Worm (Caenorhabditis elegans): Measurements from ENCODE around the gene F39F10.5.

F39F10.5 gene

ce11 chrX:16930333-16930621 is 16.7 kb upstream of the F39F10.5 start:
- TF ChIP-seq ceh-83 (GFP tag; optimal IDR thresholded peaks at IDR 0.05) (no peak), sptf-1 (tag; optimal IDR thresholded peaks at IDR 0.05) (no peak), cnd-1 (tag; optimal IDR thresholded peaks at IDR 0.05) (no peak), unc-62 (GFP tag; optimal IDR thresholded peaks at IDR 0.05) (no peak), pha-4 (tag; optimal IDR thresholded peaks at IDR 0.05) (no peak), drap-1 (GFP tag; optimal IDR thresholded peaks at IDR 0.05) (no peak), lsy-2 (tag; optimal IDR thresholded peaks at IDR 0.05) (no peak), nhr-28 (tag; optimal IDR thresholded peaks at IDR 0.05) (no peak), nhr-76 (tag; optimal IDR thresholded peaks at IDR 0.05) (no peak), elt-1 (tag; optimal IDR thresholded peaks at IDR 0.05; ENCODE audit: borderline replicate concordance, insufficient read depth) (no peak), nhr-12 (tag; optimal IDR thresholded peaks at IDR 0.05) (no peak), lin-32 (GFP tag; optimal IDR thresholded peaks at IDR 0.05) (no peak), M03D4.4 (tag; optimal IDR thresholded peaks at IDR 0.05) (no peak), elt-3 (tag; optimal IDR thresholded peaks at IDR 0.05) (no peak), unc-39 (tag; optimal IDR thresholded peaks at IDR 0.05) (no peak), nhr-237 (tag; optimal IDR thresholded peaks at IDR 0.05) (no peak), mep-1 (tag; optimal IDR thresholded peaks at IDR 0.05) (no peak), ztf-11 (tag; optimal IDR thresholded peaks at IDR 0.05) (no peak), sem-2 (GFP tag; optimal IDR thresholded peaks at IDR 0.05) (no peak), snpc-4 (tag; optimal IDR thresholded peaks at IDR 0.05) (no peak)

- TF ChIP-seq sptf-1 (tag; optimal IDR thresholded peaks at IDR 0.05) (peak; percentile 88), nhr-12 (tag; optimal IDR thresholded peaks at IDR 0.05) (no peak), elt-1 (tag; optimal IDR thresholded peaks at IDR 0.05; ENCODE audit: borderline replicate concordance, insufficient read depth) (no peak), nhr-2 (tag; optimal IDR thresholded peaks at IDR 0.05) (no peak), nhr-237 (tag; optimal IDR thresholded peaks at IDR 0.05) (peak; percentile 97), unc-39 (tag; optimal IDR thresholded peaks at IDR 0.05) (peak; percentile 21), ham-2 (GFP tag; optimal IDR thresholded peaks at IDR 0.05) (peak; percentile 100), bed-3 (GFP tag; optimal IDR thresholded peaks at IDR 0.05) (peak; percentile 67), ceh-43 (GFP tag; optimal IDR thresholded peaks at IDR 0.05) (peak; percentile 42), nhr-28 (tag; optimal IDR thresholded peaks at IDR 0.05) (peak; percentile 45), ztf-11 (tag; optimal IDR thresholded peaks at IDR 0.05) (peak; percentile 84), nhr-76 (tag; optimal IDR thresholded peaks at IDR 0.05) (no peak), lin-32 (GFP tag; optimal IDR thresholded peaks at IDR 0.05) (peak; percentile 95), blmp-1 (tag; optimal IDR thresholded peaks at IDR 0.05) (no peak), cnd-1 (tag; optimal IDR thresholded peaks at IDR 0.05) (peak; percentile 80), mls-2 (tag; optimal IDR thresholded peaks at IDR 0.05) (peak; percentile 93), elt-3 (tag; optimal IDR thresholded peaks at IDR 0.05) (peak; percentile 81), lin-13 (tag; optimal IDR thresholded peaks at IDR 0.05) (peak; percentile 97), mep-1 (tag; optimal IDR thresholded peaks at IDR 0.05) (peak; percentile 95), M03D4.4 (tag; optimal IDR thresholded peaks at IDR 0.05) (peak; percentile 50), ceh-39 (tag; optimal IDR thresholded peaks at IDR 0.05) (peak; percentile 93), mab-5 (tag; optimal IDR thresholded peaks at IDR 0.05) (peak; percentile 88), snpc-4 (tag; optimal IDR thresholded peaks at IDR 0.05) (no peak), drap-1 (GFP tag; optimal IDR thresholded peaks at IDR 0.05) (peak; percentile 82), zip-8 (tag; optimal IDR thresholded peaks at IDR 0.05) (peak; percentile 13), lsy-2 (tag; optimal IDR thresholded peaks at IDR 0.05) (peak; percentile 88), ces-1 (GFP tag; optimal IDR thresholded peaks at IDR 0.05) (peak; percentile 96), sem-2 (GFP tag; optimal IDR thresholded peaks at IDR 0.05) (peak; percentile 75), hlh-1 (tag; optimal IDR thresholded peaks at IDR 0.05) (peak; percentile 99), unc-62 (GFP tag; optimal IDR thresholded peaks at IDR 0.05) (peak; percentile 97), ceh-83 (GFP tag; optimal IDR thresholded peaks at IDR 0.05) (peak; percentile 85), unc-120 (tag; optimal IDR thresholded peaks at IDR 0.05; ENCODE audit: poor library complexity, severe bottlenecking) (peak; percentile 90), pha-4 (tag; optimal IDR thresholded peaks at IDR 0.05) (peak; percentile 98), flh-1 (GFP tag; optimal IDR thresholded peaks at IDR 0.05) (no peak), tbx-8 (GFP tag; optimal IDR thresholded peaks at IDR 0.05) (no peak)
These were observed 16.2 kb upstream of the F39F10.5 start for ce11 chrX:16929560-16930332.

ce11 chrX:16928087-16928486 is 14.5 kb upstream of the F39F10.5 start:
- TF ChIP-seq drap-1 (GFP tag; optimal IDR thresholded peaks at IDR 0.05) (peak; percentile 86), cnd-1 (tag; optimal IDR thresholded peaks at IDR 0.05) (peak; percentile 92), tbx-8 (GFP tag; optimal IDR thresholded peaks at IDR 0.05) (peak; percentile 58), ces-1 (GFP tag; optimal IDR thresholded peaks at IDR 0.05) (no peak), mls-2 (tag; optimal IDR thresholded peaks at IDR 0.05) (peak; percentile 89), mab-5 (tag; optimal IDR thresholded peaks at IDR 0.05) (no peak), nhr-12 (tag; optimal IDR thresholded peaks at IDR 0.05) (no peak), snpc-4 (tag; optimal IDR thresholded peaks at IDR 0.05) (no peak), unc-62 (GFP tag; optimal IDR thresholded peaks at IDR 0.05) (peak; percentile 21), ceh-83 (GFP tag; optimal IDR thresholded peaks at IDR 0.05) (peak; percentile 93), nhr-76 (tag; optimal IDR thresholded peaks at IDR 0.05) (no peak), M03D4.4 (tag; optimal IDR thresholded peaks at IDR 0.05) (peak; percentile 87), flh-1 (GFP tag; optimal IDR thresholded peaks at IDR 0.05) (peak; percentile 48), unc-120 (tag; optimal IDR thresholded peaks at IDR 0.05; ENCODE audit: poor library complexity, severe bottlenecking) (peak; percentile 52), lin-13 (tag; optimal IDR thresholded peaks at IDR 0.05) (peak; percentile 34), ham-2 (GFP tag; optimal IDR thresholded peaks at IDR 0.05) (peak; percentile 56), bed-3 (GFP tag; optimal IDR thresholded peaks at IDR 0.05) (peak; percentile 53), ztf-11 (tag; optimal IDR thresholded peaks at IDR 0.05) (peak; percentile 6), sem-2 (GFP tag; optimal IDR thresholded peaks at IDR 0.05) (peak; percentile 83), ceh-43 (GFP tag; optimal IDR thresholded peaks at IDR 0.05) (peak; percentile 75), lin-32 (GFP tag; optimal IDR thresholded peaks at IDR 0.05) (peak; percentile 42), sptf-1 (tag; optimal IDR thresholded peaks at IDR 0.05) (peak; percentile 89)
